Worm (Caenorhabditis elegans) whole organism, L1 larva: ENCODE results near the gene F49F1.5.

ENCODE experiments used
- C04F5.9 ChIP-seq: sonication (generic microtip); optimal IDR thresholded peaks from 2 replicates; lab custom pipeline; 2016; ENCODE audit warnings: missing genetic modification characterization, missing compliant biosample characterization
- C34B4.2 ChIP-seq: sonication (generic microtip); optimal IDR thresholded peaks from 2 replicates; lab custom pipeline; 2017; ENCODE audit warnings: mild to moderate bottlenecking, missing genetic modification characterization, missing compliant biosample characterization
- Y116A8C.19 ChIP-seq: sonication (generic microtip); optimal IDR thresholded peaks from 2 replicates; lab custom pipeline; 2016; ENCODE audit warnings: missing compliant biosample characterization, missing genetic modification characterization, borderline replicate concordance
- alr-1 ChIP-seq: fragments of 200-800 bp; sonication (Bioruptor generic); optimal IDR thresholded peaks from 2 replicates; lab custom pipeline; 2018; ENCODE audit warnings: borderline replicate concordance, mild to moderate bottlenecking, missing genetic modification characterization, missing compliant biosample characterization
- aly-2 ChIP-seq: fragments of 150-350 bp; optimal IDR thresholded peaks from 2 replicates; lab custom pipeline; 2014; ENCODE audit warnings: missing biosample characterization, missing genetic modification characterization
- ama-1 ChIP-seq: fragments of 150-350 bp; optimal IDR thresholded peaks from 2 replicates; lab custom pipeline; 2014
- ceh-88 ChIP-seq: fragments of 200-800 bp; sonication (Bioruptor generic); IDR thresholded peaks from 2 replicates; pipeline ENCODE4 v1.3.6; 2022; ENCODE audit warnings: missing genetic modification characterization, missing compliant biosample characterization
- efl-1 ChIP-seq, 4 experiments: fragments of 150-350 bp; optimal IDR thresholded peaks in 3 of 4; peaks in 1 of 4; 1 replicate in 1 of 4; 2 replicates in 3 of 4; lab custom pipeline; 2014; ENCODE audit warnings: missing biosample characterization in 2 of 4, missing genetic modification characterization in 2 of 4, missing genetic modification reagents in 2 of 4
- efl-3 ChIP-seq: fragments of 200-800 bp; sonication (Bioruptor generic); optimal IDR thresholded peaks from 2 replicates; lab custom pipeline; 2018; ENCODE audit warnings: mild to moderate bottlenecking, missing genetic modification characterization, missing compliant biosample characterization
- egl-13 ChIP-seq: sonication (generic microtip); optimal IDR thresholded peaks from 2 replicates; lab custom pipeline; 2016; ENCODE audit warnings: missing genotype, missing genetic modification reagents, missing genetic modification characterization, missing compliant biosample characterization
- egl-27 ChIP-seq, 2 experiments: fragments of 150-350 bp in 1 of 2; sonication (generic microtip); optimal IDR thresholded peaks; 3 replicates each; lab custom pipeline; 2017 to 2018; ENCODE audit warnings: missing biosample characterization in 2 of 2, missing genetic modification characterization in 2 of 2, missing genetic modification reagents in 2 of 2
- fkh-10 ChIP-seq: sonication (generic microtip); optimal IDR thresholded peaks from 2 replicates; lab custom pipeline; 2017; ENCODE audit warnings: missing biosample characterization, missing genetic modification reagents, missing genetic modification characterization
- fkh-4 ChIP-seq: sonication (generic microtip); optimal IDR thresholded peaks from 2 replicates; lab custom pipeline; 2016; ENCODE audit warnings: missing compliant biosample characterization, missing genetic modification characterization, borderline replicate concordance
- fos-1 ChIP-seq: fragments of 150-350 bp; optimal IDR thresholded peaks from 2 replicates; lab custom pipeline; 2014; ENCODE audit warnings: missing biosample characterization, missing genetic modification characterization
- grh-1 ChIP-seq: fragments of 200-800 bp; sonication (Bioruptor generic); IDR thresholded peaks from 2 replicates; pipeline ENCODE4 v1.3.6; 2022; ENCODE audit warnings: missing genetic modification reagents, missing genetic modification characterization, missing compliant biosample characterization
- irx-1 ChIP-seq: sonication (generic microtip); optimal IDR thresholded peaks from 2 replicates; lab custom pipeline; 2016; ENCODE audit warnings: missing genetic modification characterization, missing compliant biosample characterization
- lin-13 ChIP-seq: fragments of 150-350 bp; optimal IDR thresholded peaks from 2 replicates; lab custom pipeline; 2014; ENCODE audit warnings: missing biosample characterization, missing genetic modification reagents, missing genetic modification characterization
- lin-14 ChIP-seq: fragments of 200-800 bp; sonication (Bioruptor generic); optimal IDR thresholded peaks from 2 replicates; lab custom pipeline; 2018; ENCODE audit warnings: mild to moderate bottlenecking, missing genetic modification characterization, moderate library complexity, missing compliant biosample characterization
- lin-15B ChIP-seq: fragments of 150-350 bp; sonication (generic microtip); optimal IDR thresholded peaks from 3 replicates; lab custom pipeline; 2014; ENCODE audit warnings: missing biosample characterization, missing genetic modification characterization
- lin-35 ChIP-seq, 2 experiments: fragments of 150-350 bp; optimal IDR thresholded peaks; 2 replicates each; lab custom pipeline; 2014; ENCODE audit warnings: missing biosample characterization in 2 of 2, missing genetic modification characterization in 2 of 2, missing genetic modification reagents in 2 of 2
- mab-9 ChIP-seq: fragments of 200-800 bp; sonication (Bioruptor generic); IDR thresholded peaks from 2 replicates; pipeline ENCODE4 v1.3.6; 2022; ENCODE audit warnings: missing genetic modification reagents, missing genetic modification characterization, missing compliant biosample characterization
- mep-1 ChIP-seq: fragments of 150-350 bp; optimal IDR thresholded peaks from 2 replicates; lab custom pipeline; 2014; ENCODE audit warnings: missing biosample characterization, missing genetic modification characterization
- nhr-19 ChIP-seq: fragments of 200-800 bp; sonication (Bioruptor generic); conservative IDR thresholded peaks from 2 replicates; pipeline ENCODE4 v1.3.6; 2022; ENCODE audit warnings: missing genetic modification characterization, missing compliant biosample characterization
- nhr-47 ChIP-seq: sonication (generic microtip); optimal IDR thresholded peaks from 2 replicates; lab custom pipeline; 2016; ENCODE audit warnings: mild to moderate bottlenecking, missing genetic modification characterization, moderate library complexity, missing compliant biosample characterization
- nhr-76 ChIP-seq: sonication (generic microtip); optimal IDR thresholded peaks from 2 replicates; lab custom pipeline; 2017; ENCODE audit warnings: missing biosample characterization, missing genetic modification characterization
- pqm-1 ChIP-seq: sonication (generic microtip); optimal IDR thresholded peaks from 3 replicates; lab custom pipeline; 2017; ENCODE audit warnings: missing biosample characterization, missing genetic modification characterization
- rnt-1 ChIP-seq: sonication (generic microtip); optimal IDR thresholded peaks from 2 replicates; lab custom pipeline; 2016; ENCODE audit warnings: mild to moderate bottlenecking, missing genetic modification characterization, moderate library complexity, missing compliant biosample characterization
- snpc-4 ChIP-seq: fragments of 150-350 bp; optimal IDR thresholded peaks from 2 replicates; lab custom pipeline; 2014; ENCODE audit warnings: missing biosample characterization, missing genetic modification characterization
- sup-37 ChIP-seq: fragments of 200-800 bp; sonication (Bioruptor generic); optimal IDR thresholded peaks from 2 replicates; lab custom pipeline; 2018; ENCODE audit warnings: mild to moderate bottlenecking, missing genetic modification characterization, missing compliant biosample characterization
- tlp-1 ChIP-seq: fragments of 150-350 bp; optimal IDR thresholded peaks from 2 replicates; lab custom pipeline; 2014; ENCODE audit warnings: missing biosample characterization, missing genetic modification characterization
- unc-130 ChIP-seq: fragments of 150-350 bp; optimal IDR thresholded peaks from 2 replicates; lab custom pipeline; 2017; ENCODE audit warnings: missing biosample characterization, missing genetic modification characterization, inconsistent platforms
- unc-86 ChIP-seq: sonication (generic microtip); optimal IDR thresholded peaks from 2 replicates; lab custom pipeline; 2016; ENCODE audit warnings: missing genetic modification characterization, missing compliant biosample characterization
- unc-98 ChIP-seq: fragments of 200-800 bp; sonication (Bioruptor generic); IDR thresholded peaks from 2 replicates; pipeline ENCODE4 v1.3.6; 2022; ENCODE audit warnings: missing genetic modification characterization, missing compliant biosample characterization
- zag-1 ChIP-seq: fragments of 150-350 bp; optimal IDR thresholded peaks from 2 replicates; lab custom pipeline; 2014; ENCODE audit warnings: missing biosample characterization, missing genetic modification characterization
- zip-4 ChIP-seq: fragments of 200-800 bp; sonication (Bioruptor generic); optimal IDR thresholded peaks from 2 replicates; lab custom pipeline; 2018; ENCODE audit warnings: mild to moderate bottlenecking, missing genetic modification characterization, moderate library complexity, missing compliant biosample characterization
- ztf-11 ChIP-seq, 2 experiments: sonication (generic microtip); optimal IDR thresholded peaks; 2 replicates each; lab custom pipeline; 2016 to 2017; ENCODE audit warnings: missing genetic modification characterization in 2 of 2, missing biosample characterization in 1 of 2, missing compliant biosample characterization in 1 of 2

Gene F49F1.5

ce11 chrIV:4083094-4083493, 37.1 kb downstream of the F49F1.5 start:
- TF ChIP-seq zip-4 (GFP tag; lab: Kevin White, UChicago): no peak
- no peak for TF ChIP-seq ztf-11 (tag; optimal IDR thresholded peaks at IDR 0.05; lab: Kevin White, UChicago)
- TF ChIP-seq sup-37: no peak
- TF ChIP-seq lin-13 (GFP tag; lab: Kevin White, UChicago): no peak
- TF ChIP-seq rnt-1 (tag; lab: Kevin White, UChicago): no peak
- no peak for TF ChIP-seq lin-15B
- TF ChIP-seq ama-1: no peak
- no peak for TF ChIP-seq snpc-4
- TF ChIP-seq unc-86 (tag; lab: Kevin White, UChicago): no peak
- TF ChIP-seq grh-1 (GFP tag; lab: Robert Waterston, UW): no peak

DNA sequence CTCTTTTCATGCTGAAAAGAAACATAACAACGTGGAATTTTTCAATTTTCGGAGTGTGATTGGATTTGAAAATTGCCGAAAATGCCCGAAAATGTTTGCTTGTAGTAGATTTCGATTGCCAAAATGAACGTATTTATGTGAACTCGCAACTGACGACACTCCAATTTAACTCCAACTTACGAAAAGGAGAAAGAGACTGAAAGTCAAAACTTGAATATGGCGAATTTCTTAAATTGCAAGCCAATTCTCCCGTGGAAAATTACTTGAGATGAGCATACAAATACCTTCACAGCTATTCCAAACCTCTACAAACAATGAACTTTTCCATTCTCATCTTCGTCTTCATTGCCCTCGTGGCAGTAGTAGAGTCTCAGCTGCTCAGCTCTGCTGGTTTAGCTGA, 37.6 kb downstream of the F49F1.5 start:
- TF ChIP-seq unc-86 (tag; lab: Kevin White, UChicago) (no peak), lin-35 (GFP tag; optimal IDR thresholded peaks at IDR 0.05; lab: Kevin White, UChicago) (no peak), zip-4 (GFP tag; lab: Kevin White, UChicago) (no peak), egl-13 (no peak), zag-1 (tag; lab: Kevin White, UChicago) (no peak), ama-1 (no peak), Y116A8C.19 (tag; lab: Kevin White, UChicago) (no peak), sup-37 (no peak), ceh-88 (no peak), alr-1 (tag; lab: Kevin White, UChicago) (no peak), lin-13 (GFP tag; lab: Kevin White, UChicago) (no peak), lin-15B (no peak), efl-1 (optimal IDR thresholded peaks at IDR 0.05; lab: Kevin White, UChicago) (no peak), efl-1 (GFP tag; optimal IDR thresholded peaks at IDR 0.05 in 1 of 2; lab: Kevin White, UChicago) (no peak), fos-1 (tag; lab: Kevin White, UChicago) (no peak), unc-130 (tag; lab: Kevin White, UChicago) (no peak), nhr-76 (tag; lab: Kevin White, UChicago) (no peak), efl-3 (GFP tag; lab: Kevin White, UChicago) (no peak)

- no peak for TF ChIP-seq unc-98 (GFP tag; lab: Robert Waterston, UW)
These were observed 39.4 kb downstream of the F49F1.5 start, which contains the start of the genes C35B1.9 and C35B1.3 for ce11 chrIV:4080846-4081245. Gene C35B1.9 (minus strand): TSS chrIV:4080946. Gene C35B1.3 (plus strand): TSS chrIV:4081151.

- TF ChIP-seq fkh-4 (tag; lab: Kevin White, UChicago) (no peak), aly-2 (tag; lab: Kevin White, UChicago) (no peak), tlp-1 (tag; lab: Kevin White, UChicago) (no peak), fkh-10 (GFP tag; lab: Kevin White, UChicago) (no peak), pqm-1 (no peak), lin-13 (GFP tag; lab: Kevin White, UChicago) (no peak), egl-27 (tag; optimal IDR thresholded peaks at IDR 0.05; lab: Kevin White, UChicago) (no peak), mab-9 (GFP tag; lab: Robert Waterston, UW) (no peak), nhr-47 (tag; lab: Kevin White, UChicago) (no peak), C34B4.2 (tag; lab: Kevin White, UChicago) (no peak), nhr-19 (GFP tag; lab: Robert Waterston, UW) (no peak), mep-1 (tag; lab: Kevin White, UChicago) (no peak), C04F5.9 (tag; lab: Kevin White, UChicago) (no peak), lin-14 (GFP tag; lab: Kevin White, UChicago) (no peak), alr-1 (tag; lab: Kevin White, UChicago) (no peak), lin-35 (GFP tag; optimal IDR thresholded peaks at IDR 0.05; lab: Kevin White, UChicago) (no peak), irx-1 (no peak)
These were observed 40.7 kb downstream of the F49F1.5 start, which contains the start of gene C35B1.4 for ce11 chrIV:4079514-4079913. Gene C35B1.4 (plus strand): TSS chrIV:4079814.
